Worm (Caenorhabditis elegans): ENCODE results near the gene idh-2.

ce11 chrX:11262319-11263074 lies 46.7 kb downstream of the idh-2 start, which contains the start of gene C03A3.2:
- no peak for TF ChIP-seq aly-1 (tag; optimal IDR thresholded peaks at IDR 0.05)
- TF ChIP-seq pes-1 (GFP tag; IDR thresholded peaks at IDR 0.05), result no peak
- no peak for TF ChIP-seq ceh-13 (GFP tag; optimal IDR thresholded peaks at IDR 0.05)
- TF ChIP-seq ama-1 (optimal IDR thresholded peaks at IDR 0.05), result no peak
- TF ChIP-seq scrt-1 (GFP tag; IDR thresholded peaks at IDR 0.05), result no peak
